Worm (Caenorhabditis elegans) whole organism, L1 larva: ENCODE data around the gene str-143.
A peak's percentile ranks its signal among the peaks of the same experiment; 100 is the strongest.

ENCODE experiments used
- elt-3 ChIP-seq, 6 experiments: fragments of 150-350 bp in 1 of 6; sonication (generic microtip); optimal IDR thresholded peaks; 2 replicates each; lab custom pipeline; 2017 to 2018; ENCODE audit warnings: missing biosample characterization in 6 of 6, missing genetic modification characterization in 6 of 6, inconsistent platforms in 1 of 6
- lin-13 ChIP-seq: fragments of 150-350 bp; optimal IDR thresholded peaks from 2 replicates; lab custom pipeline; 2014; ENCODE audit warnings: missing biosample characterization, missing genetic modification reagents, missing genetic modification characterization
- lsy-2 ChIP-seq, 2 experiments: fragments of 150-350 bp; optimal IDR thresholded peaks; 2 replicates each; lab custom pipeline; 2014; ENCODE audit warnings: missing biosample characterization in 2 of 2, missing genetic modification characterization in 2 of 2
- nhr-20 ChIP-seq: sonication (generic microtip); optimal IDR thresholded peaks from 2 replicates; lab custom pipeline; 2016; ENCODE audit warnings: mild to moderate bottlenecking, missing genetic modification characterization, missing compliant biosample characterization
- nhr-71 ChIP-seq: sonication (generic microtip); optimal IDR thresholded peaks from 2 replicates; lab custom pipeline; 2016; ENCODE audit warnings: mild to moderate bottlenecking, missing genetic modification characterization, moderate library complexity, missing compliant biosample characterization
- pax-3 ChIP-seq: fragments of 200-800 bp; sonication (Bioruptor generic); optimal IDR thresholded peaks from 2 replicates; lab custom pipeline; 2018; ENCODE audit warnings: mild to moderate bottlenecking, missing genetic modification characterization, moderate library complexity, missing compliant biosample characterization
- rnt-1 ChIP-seq: sonication (generic microtip); optimal IDR thresholded peaks from 2 replicates; lab custom pipeline; 2016; ENCODE audit warnings: mild to moderate bottlenecking, missing genetic modification characterization, moderate library complexity, missing compliant biosample characterization
- ztf-11 ChIP-seq, 2 experiments: sonication (generic microtip); optimal IDR thresholded peaks; 2 replicates each; lab custom pipeline; 2016 to 2017; ENCODE audit warnings: missing genetic modification characterization in 2 of 2, missing biosample characterization in 1 of 2, missing compliant biosample characterization in 1 of 2

DNA sequence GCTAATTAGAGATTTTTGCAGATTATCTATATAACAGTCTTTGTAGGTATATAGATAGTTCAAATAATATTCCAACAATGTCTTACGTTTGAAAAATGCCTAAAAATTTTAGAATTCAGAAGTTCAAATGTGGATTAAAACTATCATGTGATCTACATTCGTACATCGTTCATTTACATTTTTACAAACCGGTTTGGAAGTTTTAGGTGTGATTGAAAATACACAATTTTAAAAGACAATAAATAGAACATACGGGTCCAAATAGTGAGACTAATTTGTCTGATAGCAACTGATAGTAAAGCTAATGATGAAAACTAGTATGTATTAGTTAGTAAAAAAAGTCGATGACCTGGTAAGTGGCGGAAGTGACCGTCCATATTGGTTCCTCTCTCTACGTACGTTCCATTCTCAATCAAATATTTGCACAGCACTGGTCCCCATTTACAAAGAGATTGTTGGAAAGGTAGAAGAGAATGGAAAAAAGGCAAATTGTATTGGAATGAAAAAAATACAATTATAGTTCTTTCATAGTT lies 28.1 kb downstream of the str-143 start:
- TF ChIP-seq elt-3 (tag; optimal IDR thresholded peaks at IDR 0.05; lab: Kevin White, UChicago) (no peak), ztf-11 (tag; optimal IDR thresholded peaks at IDR 0.05; lab: Kevin White, UChicago) (no peak), nhr-71 (no peak), lsy-2 (tag; optimal IDR thresholded peaks at IDR 0.05; lab: Kevin White, UChicago) (no peak), lin-13 (GFP tag; lab: Kevin White, UChicago) (no peak), nhr-20 (tag; lab: Kevin White, UChicago) (peak; percentile 2), pax-3 (no peak), rnt-1 (tag; lab: Kevin White, UChicago) (no peak)
